Worm (Caenorhabditis elegans) whole organism, mixed stage, embryonic: ENCODE measurements around the gene ZK218.7.

Experiments used
- M03D4.4 ChIP-seq: sonication (generic microtip); optimal IDR thresholded peaks from 2 replicates; lab custom pipeline; 2017; ENCODE audit warnings: mild to moderate bottlenecking, missing genetic modification characterization, missing compliant biosample characterization
- bed-3 ChIP-seq: fragments of 200-800 bp; sonication (Bioruptor generic); optimal IDR thresholded peaks from 3 replicates; lab custom pipeline; 2018; ENCODE audit warnings: mild to moderate bottlenecking, missing genetic modification characterization, moderate library complexity, missing compliant biosample characterization
- blmp-1 ChIP-seq: fragments of 150-350 bp; optimal IDR thresholded peaks from 2 replicates; lab custom pipeline; 2014; ENCODE audit warnings: missing biosample characterization, missing genetic modification characterization
- ceh-39 ChIP-seq: fragments of 150-350 bp; optimal IDR thresholded peaks from 2 replicates; lab custom pipeline; 2014; ENCODE audit warnings: missing biosample characterization, missing genetic modification characterization
- ceh-43 ChIP-seq: fragments of 200-800 bp; sonication (Bioruptor generic); optimal IDR thresholded peaks from 2 replicates; lab custom pipeline; 2018; ENCODE audit warnings: mild to moderate bottlenecking, missing genetic modification characterization, moderate library complexity, missing compliant biosample characterization
- ceh-83 ChIP-seq: fragments of 200-800 bp; sonication (Bioruptor generic); optimal IDR thresholded peaks from 2 replicates; lab custom pipeline; 2018; ENCODE audit warnings: mild to moderate bottlenecking, missing genetic modification characterization, missing compliant biosample characterization
- ces-1 ChIP-seq: fragments of 150-350 bp; optimal IDR thresholded peaks from 2 replicates; lab custom pipeline; 2014; ENCODE audit warnings: missing biosample characterization, missing genetic modification reagents, missing genetic modification characterization
- cnd-1 ChIP-seq: fragments of 200-800 bp; sonication (Bioruptor generic); optimal IDR thresholded peaks from 2 replicates; lab custom pipeline; 2018; ENCODE audit warnings: mild to moderate bottlenecking, missing genetic modification characterization, missing compliant biosample characterization
- drap-1 ChIP-seq: fragments of 200-800 bp; sonication (Bioruptor generic); optimal IDR thresholded peaks from 3 replicates; lab custom pipeline; 2018; ENCODE audit warnings: mild to moderate bottlenecking, missing genetic modification characterization, missing compliant biosample characterization
- elt-1 ChIP-seq: sonication (generic microtip); optimal IDR thresholded peaks from 2 replicates; lab custom pipeline; 2017; ENCODE audit warnings: missing genetic modification characterization, mild to moderate bottlenecking, missing compliant biosample characterization, antibody characterized with exemption, moderate library complexity, borderline replicate concordance; ENCODE audit not compliant: insufficient read depth
- elt-3 ChIP-seq: fragments of 150-350 bp; optimal IDR thresholded peaks from 2 replicates; lab custom pipeline; 2014; ENCODE audit warnings: missing biosample characterization, missing genetic modification characterization
- flh-1 ChIP-seq: fragments of 200-800 bp; sonication (Bioruptor generic); optimal IDR thresholded peaks from 2 replicates; lab custom pipeline; 2018; ENCODE audit warnings: mild to moderate bottlenecking, missing genetic modification characterization, moderate library complexity, missing compliant biosample characterization
- ham-2 ChIP-seq: fragments of 200-800 bp; sonication (Bioruptor generic); optimal IDR thresholded peaks from 2 replicates; lab custom pipeline; 2018; ENCODE audit warnings: mild to moderate bottlenecking, missing genetic modification characterization, missing compliant biosample characterization
- hlh-1 ChIP-seq: fragments of 150-350 bp; optimal IDR thresholded peaks from 2 replicates; lab custom pipeline; 2014; ENCODE audit warnings: missing biosample characterization, missing genetic modification reagents, missing genetic modification characterization
- lin-13 ChIP-seq: fragments of 150-350 bp; optimal IDR thresholded peaks from 2 replicates; lab custom pipeline; 2014; ENCODE audit warnings: missing biosample characterization, missing genetic modification characterization
- lin-32 ChIP-seq: fragments of 200-800 bp; sonication (Bioruptor generic); optimal IDR thresholded peaks from 2 replicates; lab custom pipeline; 2018; ENCODE audit warnings: mild to moderate bottlenecking, missing genetic modification characterization, missing compliant biosample characterization
- mab-5 ChIP-seq: fragments of 150-350 bp; optimal IDR thresholded peaks from 2 replicates; lab custom pipeline; 2014; ENCODE audit warnings: missing biosample characterization, missing genetic modification characterization
- mep-1 ChIP-seq: fragments of 150-350 bp; optimal IDR thresholded peaks from 2 replicates; lab custom pipeline; 2017; ENCODE audit warnings: missing biosample characterization, missing genetic modification reagents, missing genetic modification characterization, inconsistent platforms
- mls-2 ChIP-seq: sonication (generic microtip); optimal IDR thresholded peaks from 2 replicates; lab custom pipeline; 2016; ENCODE audit warnings: mild to moderate bottlenecking, missing genetic modification characterization, moderate library complexity, missing compliant biosample characterization
- nhr-12 ChIP-seq: fragments of 150-350 bp; optimal IDR thresholded peaks from 2 replicates; lab custom pipeline; 2014; ENCODE audit warnings: missing biosample characterization, missing genetic modification characterization
- nhr-2 ChIP-seq: fragments of 150-350 bp; optimal IDR thresholded peaks from 2 replicates; lab custom pipeline; 2014; ENCODE audit warnings: missing biosample characterization, missing genetic modification characterization
- nhr-237 ChIP-seq: fragments of 150-350 bp; optimal IDR thresholded peaks from 2 replicates; lab custom pipeline; 2014; ENCODE audit warnings: missing biosample characterization, missing genetic modification characterization
- nhr-76 ChIP-seq: sonication (generic microtip); optimal IDR thresholded peaks from 2 replicates; lab custom pipeline; 2017; ENCODE audit warnings: missing biosample characterization, missing genetic modification characterization
- pha-4 ChIP-seq: fragments of 150-350 bp; optimal IDR thresholded peaks from 2 replicates; lab custom pipeline; 2018; ENCODE audit warnings: missing biosample characterization, missing genetic modification reagents, missing genetic modification characterization
- sem-2 ChIP-seq: fragments of 200-800 bp; sonication (Bioruptor generic); optimal IDR thresholded peaks from 2 replicates; lab custom pipeline; 2018; ENCODE audit warnings: mild to moderate bottlenecking, missing genetic modification characterization, missing compliant biosample characterization
- snpc-4 ChIP-seq: fragments of 150-350 bp; optimal IDR thresholded peaks from 2 replicates; lab custom pipeline; 2014; ENCODE audit warnings: missing biosample characterization, missing genetic modification characterization
- sptf-1 ChIP-seq: sonication (generic microtip); optimal IDR thresholded peaks from 2 replicates; lab custom pipeline; 2017; ENCODE audit warnings: mild to moderate bottlenecking, missing genetic modification characterization, moderate library complexity, missing compliant biosample characterization
- tbx-8 ChIP-seq: fragments of 200-800 bp; sonication (Bioruptor generic); optimal IDR thresholded peaks from 2 replicates; lab custom pipeline; 2018; ENCODE audit warnings: mild to moderate bottlenecking, missing genetic modification characterization, moderate library complexity, missing compliant biosample characterization
- unc-120 ChIP-seq: sonication (generic microtip); optimal IDR thresholded peaks from 2 replicates; lab custom pipeline; 2017; ENCODE audit warnings: missing genetic modification characterization, missing compliant biosample characterization; ENCODE audit not compliant: poor library complexity, severe bottlenecking
- unc-39 ChIP-seq: fragments of 150-350 bp; optimal IDR thresholded peaks from 2 replicates; lab custom pipeline; 2014; ENCODE audit warnings: missing biosample characterization, missing genetic modification characterization
- unc-62 ChIP-seq: fragments of 150-350 bp; optimal IDR thresholded peaks from 2 replicates; lab custom pipeline; 2014; ENCODE audit warnings: missing biosample characterization, missing genetic modification reagents, missing genetic modification characterization
- zip-8 ChIP-seq: fragments of 150-350 bp; optimal IDR thresholded peaks from 2 replicates; lab custom pipeline; 2014; ENCODE audit warnings: missing biosample characterization, missing genetic modification characterization

The ZK218.7 gene

DNA sequence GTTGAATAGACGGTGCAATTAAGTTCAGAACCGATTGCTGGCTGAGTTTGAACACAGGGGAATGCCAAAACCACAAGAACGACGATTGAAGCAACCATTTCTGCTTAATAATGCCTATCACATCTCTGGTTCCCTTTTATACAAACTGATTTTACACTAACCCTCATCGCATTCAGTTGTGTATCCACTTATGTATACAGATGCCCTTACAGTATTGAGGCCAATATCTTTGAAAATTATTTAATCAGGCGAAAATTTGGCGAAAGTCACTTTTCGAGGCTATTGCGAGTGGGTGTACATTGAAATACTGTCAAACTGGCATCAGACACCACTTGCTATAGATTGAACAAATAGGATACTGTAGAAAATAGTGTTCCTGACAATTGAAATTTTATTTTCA, 6.9 kb upstream of the ZK218.7 start, which contains the start of the genes ZK218.3 and ZK218.4:
Gene ZK218.3, minus strand, starts transcription at position 101 of the 400 bp plus-strand sequence.
Gene ZK218.4, plus strand, starts transcription at position 186 of the 400 bp plus-strand sequence.
- TF ChIP-seq blmp-1 (tag; lab: Kevin White, UChicago), result no peak
- no peak for TF ChIP-seq nhr-2
- no peak for TF ChIP-seq sptf-1
- TF ChIP-seq ces-1, result no peak
- TF ChIP-seq lin-13, result no peak
- no peak for TF ChIP-seq nhr-76 (tag; lab: Kevin White, UChicago)
- no peak for TF ChIP-seq M03D4.4 (tag; lab: Kevin White, UChicago)
- no peak for TF ChIP-seq tbx-8
- TF ChIP-seq unc-120, result no peak
- no peak for TF ChIP-seq elt-1 (tag; lab: Kevin White, UChicago)
- TF ChIP-seq ceh-83 (GFP tag; lab: Kevin White, UChicago), result no peak

DNA sequence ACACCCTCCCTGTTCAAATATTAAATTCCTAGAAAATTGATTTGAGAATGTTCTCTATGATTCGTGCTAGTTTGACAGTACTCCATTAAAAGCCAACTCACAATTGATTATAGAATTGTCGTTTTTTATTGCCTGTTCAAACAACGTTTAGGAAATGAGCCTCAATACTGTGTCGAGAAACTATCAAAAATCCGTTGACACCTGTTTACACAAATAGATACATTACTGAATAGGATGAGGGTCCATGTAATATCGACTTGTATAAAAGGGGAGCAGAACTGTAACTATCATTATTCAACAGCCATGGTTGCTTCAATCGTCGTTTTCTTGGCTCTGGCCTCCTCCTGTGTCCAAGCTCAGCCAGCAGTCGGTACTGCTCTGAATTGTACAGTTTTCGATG, 4.8 kb upstream of the ZK218.7 start, which contains the start of gene ZK218.5:
Gene ZK218.5, plus strand, starts transcription at position 301 of the 400 bp plus-strand sequence.
- TF ChIP-seq mls-2 (no peak), bed-3 (GFP tag; lab: Kevin White, UChicago) (no peak), ham-2 (GFP tag; lab: Kevin White, UChicago) (no peak), mep-1 (tag; lab: Kevin White, UChicago) (no peak), M03D4.4 (tag; lab: Kevin White, UChicago) (no peak)
- TF ChIP-seq, all 35 proteins: peak for 0

DNA sequence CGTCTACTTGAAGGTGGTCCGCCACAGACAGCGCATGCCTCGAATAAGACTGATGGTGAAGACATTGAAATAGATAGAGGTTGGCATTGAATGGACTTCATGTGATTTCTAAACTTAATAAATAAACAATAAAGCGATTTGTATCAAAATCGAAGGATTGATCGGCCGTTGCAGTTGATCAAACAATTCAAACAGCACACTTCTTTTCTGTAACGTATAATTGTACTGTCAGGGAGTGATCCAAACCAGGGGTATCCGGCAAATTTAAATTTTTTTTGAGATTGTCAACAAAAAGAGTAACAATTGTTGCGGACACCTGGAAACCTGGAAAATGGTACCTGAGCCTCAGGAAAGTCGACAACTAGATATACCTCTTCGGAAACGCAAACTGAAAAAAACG, 1.1 kb upstream of the ZK218.7 start, which contains the start of gene nhr-248:
Gene nhr-248, minus strand, starts transcription at position 101 of the 400 bp plus-strand sequence.
- TF ChIP-seq drap-1, result no peak
- no peak for TF ChIP-seq lin-32 (GFP tag; lab: Kevin White, UChicago)
- no peak for TF ChIP-seq nhr-237 (tag; lab: Kevin White, UChicago)
- no peak for TF ChIP-seq unc-62 (GFP tag; lab: Kevin White, UChicago)
- no peak for TF ChIP-seq nhr-76 (tag; lab: Kevin White, UChicago)

- TF ChIP-seq lin-32 (GFP tag; lab: Kevin White, UChicago), result no peak
- TF ChIP-seq nhr-2, result no peak
- no peak for TF ChIP-seq unc-120
- TF ChIP-seq elt-1 (tag; lab: Kevin White, UChicago), result no peak
- no peak for TF ChIP-seq snpc-4 (tag; lab: Kevin White, UChicago)
- TF ChIP-seq nhr-12 (tag; lab: Kevin White, UChicago), result no peak
- no peak for TF ChIP-seq hlh-1 (tag; lab: Kevin White, UChicago)
Observed at ce11 chrV:17108310-17108709, 2.7 kb downstream of the ZK218.7 start, which contains the start of gene ZK218.11. TSS of gene ZK218.11 (minus strand) at chrV:17108410.

- no peak for TF ChIP-seq lin-13
- no peak for TF ChIP-seq ceh-39
- no peak for TF ChIP-seq flh-1 (GFP tag; lab: Kevin White, UChicago)
- no peak for TF ChIP-seq sem-2 (GFP tag; lab: Kevin White, UChicago)
- TF ChIP-seq hlh-1 (tag; lab: Kevin White, UChicago), result no peak
- no peak for TF ChIP-seq ham-2 (GFP tag; lab: Kevin White, UChicago)
- no peak for TF ChIP-seq tbx-8
- no peak for TF ChIP-seq lin-32 (GFP tag; lab: Kevin White, UChicago)
- TF ChIP-seq nhr-76 (tag; lab: Kevin White, UChicago), result no peak
- TF ChIP-seq ceh-43, result no peak
Observed at ce11 chrV:17151292-17151691, 45.7 kb downstream of the ZK218.7 start.

DNA sequence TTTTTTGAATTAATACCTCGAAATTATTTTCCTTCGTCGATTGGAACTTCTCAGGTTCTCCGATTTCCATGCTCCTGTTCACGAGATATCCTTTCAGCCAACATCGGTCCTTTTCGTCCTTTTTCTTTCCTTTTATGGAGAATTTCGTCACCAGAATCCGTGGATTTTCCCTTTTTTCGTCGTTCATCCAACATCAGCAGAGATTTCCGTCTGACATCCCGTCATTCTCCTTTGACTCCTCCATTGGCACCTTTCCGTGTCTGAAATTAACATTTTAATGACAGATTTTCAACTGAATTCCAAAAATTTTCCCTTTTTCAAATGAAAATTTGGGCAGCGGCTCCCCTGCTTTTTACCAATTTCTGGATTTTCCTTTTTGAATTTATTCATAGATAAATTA, 49.4 kb downstream of the ZK218.7 start:
- TF ChIP-seq mep-1 (tag; lab: Kevin White, UChicago), result no peak
- TF ChIP-seq pha-4 (tag; lab: Kevin White, UChicago), result no peak
- no peak for TF ChIP-seq blmp-1 (tag; lab: Kevin White, UChicago)
- TF ChIP-seq snpc-4 (tag; lab: Kevin White, UChicago), result no peak
- no peak for TF ChIP-seq unc-39
- TF ChIP-seq nhr-237 (tag; lab: Kevin White, UChicago), result no peak
- no peak for TF ChIP-seq zip-8 (tag; lab: Kevin White, UChicago)
- TF ChIP-seq unc-120, result no peak
- TF ChIP-seq ceh-39, result no peak
- TF ChIP-seq cnd-1 (tag; lab: Kevin White, UChicago), result no peak
- TF ChIP-seq lin-32 (GFP tag; lab: Kevin White, UChicago), result no peak
- TF ChIP-seq mab-5 (tag; lab: Kevin White, UChicago), result no peak
- no peak for TF ChIP-seq elt-3 (tag; lab: Kevin White, UChicago)
- TF ChIP-seq bed-3 (GFP tag; lab: Kevin White, UChicago), result no peak
